Fruit fly (Drosophila melanogaster) whole organism, wandering third instar larva: Measurements from ENCODE around the gene Gpdh1.

ENCODE experiments used
- Dfd ChIP-seq: fragments of >200 bp; optimal IDR thresholded peaks from 2 replicates; lab custom pipeline; 2017; ENCODE audit warnings: missing biosample characterization, missing genetic modification characterization
- OdsH ChIP-seq: fragments of 200-800 bp; sonication (Bioruptor generic); optimal IDR thresholded peaks from 2 replicates; lab custom pipeline; 2016; ENCODE audit warnings: missing biosample characterization, mild to moderate bottlenecking, missing genetic modification characterization
- Sp1 ChIP-seq: fragments of 200-800 bp; sonication (Bioruptor generic); optimal IDR thresholded peaks from 3 replicates; lab custom pipeline; 2019; ENCODE audit warnings: missing biosample characterization, mild to moderate bottlenecking, missing genetic modification characterization, moderate library complexity
- br ChIP-seq: fragments of 200-800 bp; sonication (Bioruptor generic); optimal IDR thresholded peaks from 2 replicates; lab custom pipeline; 2016; ENCODE audit warnings: missing biosample characterization, missing genetic modification characterization
- dl ChIP-seq, 2 experiments: fragments of 175-275, 200-275 bp in 1 of 2; fragments of 200-275 bp in 1 of 2; sonication (Bioruptor generic); optimal IDR thresholded peaks; lab custom pipeline; 2018; ENCODE audit warnings: mild to moderate bottlenecking in 2 of 2, missing biosample characterization in 2 of 2, missing genetic modification characterization in 2 of 2, moderate library complexity in 2 of 2; ENCODE audit not compliant: partially characterized antibody in 2 of 2, insufficient read depth in 1 of 2
- ey ChIP-seq: fragments of 200-800 bp; sonication (Bioruptor generic); optimal IDR thresholded peaks from 2 replicates; lab custom pipeline; 2016; ENCODE audit warnings: missing biosample characterization, missing genetic modification characterization
- h ChIP-seq: fragments of 200-800 bp; sonication (Bioruptor generic); optimal IDR thresholded peaks from 3 replicates; lab custom pipeline; 2016; ENCODE audit warnings: missing biosample characterization, mild to moderate bottlenecking, missing genetic modification characterization
- jim ChIP-seq: fragments of 175-275, 200-325 bp; sonication (Bioruptor generic); optimal IDR thresholded peaks from 2 replicates; lab custom pipeline; 2016; ENCODE audit warnings: missing biosample characterization, mild to moderate bottlenecking, missing genetic modification characterization
- psq ChIP-seq: fragments of 200-800 bp; sonication (Bioruptor generic); optimal IDR thresholded peaks from 3 replicates; lab custom pipeline; 2017; ENCODE audit warnings: missing biosample characterization, mild to moderate bottlenecking, missing genetic modification characterization, moderate library complexity
- sage ChIP-seq: fragments of 200-800 bp; sonication (Bioruptor generic); optimal IDR thresholded peaks from 2 replicates; lab custom pipeline; 2016; ENCODE audit warnings: missing biosample characterization, mild to moderate bottlenecking, missing genetic modification characterization

DNA sequence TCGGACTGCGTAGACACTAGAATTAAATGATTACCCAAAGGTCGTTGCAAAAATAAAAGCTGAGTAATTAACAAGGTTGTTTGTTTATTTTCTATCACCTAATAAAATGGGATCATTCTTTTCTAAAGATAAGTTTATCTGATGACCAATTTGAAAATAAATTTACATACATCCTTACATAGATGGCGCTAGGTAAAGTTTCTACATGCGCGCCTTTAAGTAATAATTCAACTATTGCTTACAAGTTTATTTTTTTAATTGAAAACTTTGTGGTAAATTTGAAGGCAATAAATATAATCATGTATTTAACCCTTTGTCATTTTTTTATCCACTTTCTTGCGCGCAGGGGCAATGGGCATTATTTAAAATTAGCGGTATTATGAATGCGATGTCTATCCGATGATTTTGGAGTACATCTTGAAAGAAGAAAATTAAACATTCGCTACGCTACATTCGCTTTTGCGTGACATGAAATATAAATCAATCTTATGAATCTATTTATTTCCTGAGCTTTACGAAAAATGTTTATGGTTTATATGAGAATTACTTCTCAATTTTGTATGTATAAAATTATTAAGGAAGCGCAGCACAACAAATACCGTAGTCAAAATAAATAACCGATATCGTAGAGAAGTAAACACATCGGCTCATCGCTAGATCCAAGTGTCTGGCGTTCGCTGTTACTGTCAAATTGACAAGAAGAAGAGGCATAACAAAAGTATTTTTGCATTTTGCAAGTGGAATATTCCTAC, 5.5 kb downstream of the Gpdh1 start, which contains the start of gene CG9044:
- no peak for TF ChIP-seq Sp1 (GFP tag; lab: Kevin White, UChicago)
- peak; percentile 54 for TF ChIP-seq psq (GFP tag; lab: Kevin White, UChicago)
- no peak for TF ChIP-seq jim
- TF ChIP-seq br (GFP tag; lab: Kevin White, UChicago), result no peak
- TF ChIP-seq Dfd (GFP tag; lab: Kevin White, UChicago), result no peak
- TF ChIP-seq dl (GFP tag; optimal IDR thresholded peaks at IDR 0.05; lab: Kevin White, UChicago; ENCODE audit: insufficient read depth in 1 of 2, partially characterized antibody in 2 of 2), result no peak
- TF ChIP-seq OdsH (GFP tag; lab: Kevin White, UChicago), result peak; percentile 32
- TF ChIP-seq h (GFP tag; lab: Kevin White, UChicago), result peak; percentile 77
- no peak for TF ChIP-seq sage
- TF ChIP-seq ey, result peak; percentile 70
